Worm (Caenorhabditis elegans): ENCODE results near the gene F54E2.9.

Gene F54E2.9

ce11 chrV:2765052-2765451 lies 48.7 kb downstream of the F54E2.9 start, which contains the start of gene dhs-14:
Gene dhs-14, minus strand, starts transcription at chrV:2765200.
- TF ChIP-seq F33H1.4 (GFP tag; IDR thresholded peaks at IDR 0.05) (no peak), nhr-80 (tag; optimal IDR thresholded peaks at IDR 0.05) (peak; percentile 83), dox-1 (GFP tag; IDR thresholded peaks at IDR 0.05) (0 out of 2 replicates have a peak, but pooled peaks have one; percentile 23), lsy-27 (tag; optimal IDR thresholded peaks at IDR 0.05; ENCODE audit: borderline replicate concordance, insufficient read depth) (no peak), ztf-28 (GFP tag; IDR thresholded peaks at IDR 0.05) (no peak), zim-3 (tag; optimal IDR thresholded peaks at IDR 0.05) (no peak), tbx-9 (tag; optimal IDR thresholded peaks at IDR 0.05; ENCODE audit: borderline replicate concordance) (no peak), nhr-120 (GFP tag; IDR thresholded peaks at IDR 0.05) (no peak), lin-40 (tag; optimal IDR thresholded peaks at IDR 0.05) (no peak), D2030.7 (GFP tag; IDR thresholded peaks at IDR 0.05) (no peak), ceh-79 (tag; optimal IDR thresholded peaks at IDR 0.05) (no peak), madf-6 (GFP tag; IDR thresholded peaks at IDR 0.05) (no peak), ccch-3 (GFP tag; optimal IDR thresholded peaks at IDR 0.05) (no peak)

- TF ChIP-seq egl-18 (GFP tag; IDR thresholded peaks at IDR 0.05) (no peak), snpc-3.4 (tag; optimal IDR thresholded peaks at IDR 0.05) (no peak), ccch-3 (GFP tag; optimal IDR thresholded peaks at IDR 0.05) (no peak), cebp-2 (GFP tag; IDR thresholded peaks at IDR 0.05) (no peak), F10E7.11 (tag; optimal IDR thresholded peaks at IDR 0.05) (no peak), lin-40 (tag; optimal IDR thresholded peaks at IDR 0.05) (no peak), C06A6.2 (GFP tag; conservative IDR thresholded peaks at IDR 0.05) (no peak)
Measured at ce11 chrV:2763105-2763504, 50.7 kb downstream of the F54E2.9 start, which contains the start of gene R05D8.7. Gene R05D8.7, minus strand, starts transcription at chrV:2763208.
